Fruit fly (Drosophila melanogaster) whole organism, wandering third instar larva: Measurements from ENCODE around the gene vib.

Experiments
- Abd-B ChIP-seq: fragments of >200 bp; optimal IDR thresholded peaks from 2 replicates; lab custom pipeline; 2017; ENCODE audit warnings: missing biosample characterization, missing genetic modification characterization
- Dfd ChIP-seq: fragments of >200 bp; optimal IDR thresholded peaks from 2 replicates; lab custom pipeline; 2017; ENCODE audit warnings: missing biosample characterization, missing genetic modification characterization
- HLH106 ChIP-seq: fragments of 200-800 bp; optimal IDR thresholded peaks from 3 replicates; lab custom pipeline; 2019; ENCODE audit warnings: missing biosample characterization, mild to moderate bottlenecking, missing genetic modification characterization, moderate library complexity
- Hr78 ChIP-seq: fragments of >200 bp; optimal IDR thresholded peaks from 2 replicates; lab custom pipeline; 2017; ENCODE audit warnings: missing biosample characterization, missing genetic modification characterization
- ey ChIP-seq: fragments of 200-800 bp; sonication (Bioruptor generic); optimal IDR thresholded peaks from 2 replicates; lab custom pipeline; 2016; ENCODE audit warnings: missing biosample characterization, missing genetic modification characterization
- h ChIP-seq: fragments of 200-800 bp; sonication (Bioruptor generic); optimal IDR thresholded peaks from 3 replicates; lab custom pipeline; 2016; ENCODE audit warnings: missing biosample characterization, mild to moderate bottlenecking, missing genetic modification characterization
- lola ChIP-seq: fragments of >200 bp; optimal IDR thresholded peaks from 2 replicates; lab custom pipeline; 2017; ENCODE audit warnings: missing biosample characterization, missing genetic modification characterization

DNA sequence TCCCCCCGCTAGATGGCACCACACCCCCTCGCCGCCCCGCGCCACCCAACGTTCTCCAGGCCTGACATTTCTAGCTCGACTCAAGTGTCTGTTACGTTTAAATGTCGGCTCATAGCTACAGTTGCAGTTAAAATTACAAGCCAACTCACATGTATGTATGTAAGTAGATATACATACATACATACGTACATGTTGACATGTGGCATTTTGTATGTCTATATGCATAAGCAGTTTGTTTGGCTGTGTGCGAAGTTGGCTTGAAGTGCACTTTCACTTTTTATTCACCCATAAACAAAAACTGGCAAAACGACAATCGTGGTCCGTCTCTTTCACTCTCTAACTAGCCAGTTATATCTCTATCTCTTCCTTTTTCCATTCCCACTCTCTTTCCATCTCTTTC, 43.6 kb downstream of the vib start:
- TF ChIP-seq ey (GFP tag; lab: Kevin White, UChicago) (no peak), h (GFP tag; lab: Kevin White, UChicago) (no peak), Dfd (GFP tag; lab: Kevin White, UChicago) (no peak), HLH106 (tag; lab: Kevin White, UChicago) (no peak), Abd-B (GFP tag; lab: Kevin White, UChicago) (no peak), lola (GFP tag; lab: Kevin White, UChicago) (no peak), Hr78 (GFP tag; lab: Kevin White, UChicago) (no peak)
